Fruit fly (Drosophila melanogaster) whole organism, wandering third instar larva: ENCODE data around the gene Sry-delta.

ENCODE experiments used
- CrebA ChIP-seq: fragments of 200-800 bp; sonication (Bioruptor generic); optimal IDR thresholded peaks from 2 replicates; lab custom pipeline; 2016; ENCODE audit warnings: missing biosample characterization, mild to moderate bottlenecking, missing genetic modification characterization, borderline replicate concordance
- Hr78 ChIP-seq: fragments of >200 bp; optimal IDR thresholded peaks from 2 replicates; lab custom pipeline; 2017; ENCODE audit warnings: missing biosample characterization, missing genetic modification characterization
- Jra ChIP-seq: sonication (Bioruptor generic); optimal IDR thresholded peaks from 2 replicates; lab custom pipeline; 2016; ENCODE audit warnings: missing biosample characterization, missing genetic modification characterization
- Mio ChIP-seq: sonication (Bioruptor generic); optimal IDR thresholded peaks from 2 replicates; lab custom pipeline; 2016; ENCODE audit warnings: missing biosample characterization, missing genetic modification characterization
- Vsx2 ChIP-seq: fragments of 200-300, 225-300 bp; sonication (Bioruptor generic); optimal IDR thresholded peaks from 2 replicates; lab custom pipeline; 2018; ENCODE audit warnings: missing biosample characterization, missing genetic modification characterization; ENCODE audit not compliant: partially characterized antibody
- lola ChIP-seq: fragments of >200 bp; optimal IDR thresholded peaks from 2 replicates; lab custom pipeline; 2017; ENCODE audit warnings: missing biosample characterization, missing genetic modification characterization

- TF ChIP-seq Jra: no peak
- no peak for TF ChIP-seq Hr78
- TF ChIP-seq lola (GFP tag; lab: Kevin White, UChicago): no peak
- TF ChIP-seq CrebA (GFP tag; lab: Kevin White, UChicago): no peak
- TF ChIP-seq Vsx2 (GFP tag; lab: Kevin White, UChicago): no peak
- no peak for TF ChIP-seq Mio
Measured at dm6 chr3R:30036609-30037008, 6.5 kb upstream of the Sry-delta start, which contains the start of gene ZIPIC.
